Fruit fly (Drosophila melanogaster) whole organism, wandering third instar larva: ENCODE measurements around the gene CG15923.
A peak's percentile ranks its signal among the peaks of the same experiment; 100 is the strongest.

Experiments
- Abd-B ChIP-seq: fragments of >200 bp; optimal IDR thresholded peaks from 2 replicates; lab custom pipeline; 2017; ENCODE audit warnings: missing biosample characterization, missing genetic modification characterization
- CG9705 ChIP-seq: fragments of 200-800 bp; sonication (Bioruptor generic); optimal IDR thresholded peaks from 2 replicates; lab custom pipeline; 2018; ENCODE audit warnings: missing biosample characterization, mild to moderate bottlenecking, missing genetic modification characterization
- CrebA ChIP-seq: fragments of 200-800 bp; sonication (Bioruptor generic); optimal IDR thresholded peaks from 2 replicates; lab custom pipeline; 2016; ENCODE audit warnings: missing biosample characterization, mild to moderate bottlenecking, missing genetic modification characterization, borderline replicate concordance
- Dfd ChIP-seq: fragments of >200 bp; optimal IDR thresholded peaks from 2 replicates; lab custom pipeline; 2017; ENCODE audit warnings: missing biosample characterization, missing genetic modification characterization
- GATAd ChIP-seq: sonication (Bioruptor generic); optimal IDR thresholded peaks from 2 replicates; lab custom pipeline; 2016; ENCODE audit warnings: missing biosample characterization, missing genetic modification characterization
- HLH106 ChIP-seq: fragments of 200-800 bp; optimal IDR thresholded peaks from 3 replicates; lab custom pipeline; 2019; ENCODE audit warnings: missing biosample characterization, mild to moderate bottlenecking, missing genetic modification characterization, moderate library complexity
- Hr78 ChIP-seq: fragments of >200 bp; optimal IDR thresholded peaks from 2 replicates; lab custom pipeline; 2017; ENCODE audit warnings: missing biosample characterization, missing genetic modification characterization
- Hr83 ChIP-seq: fragments of 200-300 bp; sonication (Bioruptor generic); optimal IDR thresholded peaks from 2 replicates; lab custom pipeline; 2016; ENCODE audit warnings: missing biosample characterization, mild to moderate bottlenecking, missing genetic modification characterization, moderate library complexity; ENCODE audit not compliant: poor library complexity, severe bottlenecking
- Jra ChIP-seq: sonication (Bioruptor generic); optimal IDR thresholded peaks from 2 replicates; lab custom pipeline; 2016; ENCODE audit warnings: missing biosample characterization, missing genetic modification characterization
- Mio ChIP-seq: sonication (Bioruptor generic); optimal IDR thresholded peaks from 2 replicates; lab custom pipeline; 2016; ENCODE audit warnings: missing biosample characterization, missing genetic modification characterization
- Myc ChIP-seq: fragments of >200 bp; optimal IDR thresholded peaks from 2 replicates; lab custom pipeline; 2017
- N ChIP-seq: fragments of >200 bp; optimal IDR thresholded peaks from 2 replicates; lab custom pipeline; 2018; ENCODE audit warnings: missing biosample characterization, missing external identifiers, missing genetic modification characterization
- OdsH ChIP-seq: fragments of 200-800 bp; sonication (Bioruptor generic); optimal IDR thresholded peaks from 2 replicates; lab custom pipeline; 2016; ENCODE audit warnings: missing biosample characterization, mild to moderate bottlenecking, missing genetic modification characterization
- Rel ChIP-seq, 2 experiments: fragments of 200-800 bp; sonication (Bioruptor generic) in 1 of 2; optimal IDR thresholded peaks; 2 replicates in 1 of 2; 3 replicates in 1 of 2; lab custom pipeline; 2016 to 2019; ENCODE audit warnings: mild to moderate bottlenecking in 2 of 2, missing biosample characterization in 2 of 2, missing genetic modification characterization in 2 of 2, moderate library complexity in 1 of 2
- Vsx2 ChIP-seq: fragments of 200-300, 225-300 bp; sonication (Bioruptor generic); optimal IDR thresholded peaks from 2 replicates; lab custom pipeline; 2018; ENCODE audit warnings: missing biosample characterization, missing genetic modification characterization; ENCODE audit not compliant: partially characterized antibody
- br ChIP-seq: fragments of 200-800 bp; sonication (Bioruptor generic); optimal IDR thresholded peaks from 2 replicates; lab custom pipeline; 2016; ENCODE audit warnings: missing biosample characterization, missing genetic modification characterization
- brk ChIP-seq: fragments of 200-800 bp; sonication (Bioruptor generic); optimal IDR thresholded peaks from 2 replicates; lab custom pipeline; 2016; ENCODE audit warnings: missing biosample characterization, mild to moderate bottlenecking, missing genetic modification characterization
- dmrt93B ChIP-seq: fragments of 200-800 bp; sonication (Bioruptor generic); optimal IDR thresholded peaks from 2 replicates; lab custom pipeline; 2018; ENCODE audit warnings: missing biosample characterization, mild to moderate bottlenecking, missing genetic modification characterization
- dsf ChIP-seq: sonication (Bioruptor generic); optimal IDR thresholded peaks from 2 replicates; lab custom pipeline; 2016; ENCODE audit warnings: missing biosample characterization, missing genetic modification characterization, borderline replicate concordance
- fru ChIP-seq: fragments of 200-800 bp; sonication (Bioruptor generic); optimal IDR thresholded peaks from 3 replicates; lab custom pipeline; 2016; ENCODE audit warnings: missing biosample characterization, mild to moderate bottlenecking, missing genetic modification characterization
- h ChIP-seq: fragments of 200-800 bp; sonication (Bioruptor generic); optimal IDR thresholded peaks from 3 replicates; lab custom pipeline; 2016; ENCODE audit warnings: missing biosample characterization, mild to moderate bottlenecking, missing genetic modification characterization
- jim ChIP-seq: fragments of 175-275, 200-325 bp; sonication (Bioruptor generic); optimal IDR thresholded peaks from 2 replicates; lab custom pipeline; 2016; ENCODE audit warnings: missing biosample characterization, mild to moderate bottlenecking, missing genetic modification characterization
- lola ChIP-seq: fragments of >200 bp; optimal IDR thresholded peaks from 2 replicates; lab custom pipeline; 2017; ENCODE audit warnings: missing biosample characterization, missing genetic modification characterization
- pan ChIP-seq: fragments of >200 bp; optimal IDR thresholded peaks from 2 replicates; lab custom pipeline; 2017
- psq ChIP-seq: fragments of 200-800 bp; sonication (Bioruptor generic); optimal IDR thresholded peaks from 3 replicates; lab custom pipeline; 2017; ENCODE audit warnings: missing biosample characterization, mild to moderate bottlenecking, missing genetic modification characterization, moderate library complexity
- sv ChIP-seq: fragments of 200-800 bp; sonication (Bioruptor generic); optimal IDR thresholded peaks from 3 replicates; lab custom pipeline; 2016; ENCODE audit warnings: missing biosample characterization, missing genetic modification characterization
- usp ChIP-seq: fragments of >200 bp; optimal IDR thresholded peaks from 2 replicates; lab custom pipeline; 2017; ENCODE audit warnings: missing biosample characterization, missing genetic modification characterization
- woc ChIP-seq: sonication (Bioruptor generic); optimal IDR thresholded peaks from 2 replicates; lab custom pipeline; 2016; ENCODE audit warnings: missing biosample characterization, mild to moderate bottlenecking, missing genetic modification characterization

The CG15923 gene

DNA sequence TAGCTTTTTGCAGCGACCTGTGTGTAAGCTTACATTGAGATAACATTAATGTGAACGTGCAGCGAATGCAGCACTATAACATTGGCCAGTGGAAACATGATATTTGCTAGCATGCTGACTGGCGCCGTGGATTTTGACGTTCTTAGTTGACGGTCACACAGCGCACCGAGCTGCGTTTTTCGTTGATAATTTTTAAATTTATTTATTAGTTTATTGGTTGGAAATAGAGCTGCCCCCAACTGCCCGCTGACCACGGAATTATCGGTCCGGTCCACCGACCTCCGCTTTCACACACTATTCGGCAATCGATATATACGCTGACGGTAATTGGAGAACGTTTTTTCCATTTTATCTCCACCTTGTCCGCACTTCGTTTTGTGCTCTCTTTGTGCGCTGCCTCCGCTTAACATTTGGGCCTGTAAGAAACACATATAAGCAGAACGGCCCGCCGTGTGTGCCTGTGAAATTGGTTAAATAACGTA, 5.1 kb upstream of the CG15923 start, which contains the start of gene H:
H (plus strand) TSS at position 134 of the 482 bp plus-strand sequence.
- TF ChIP-seq N (GFP tag; lab: Kevin White, UChicago) (peak; percentile 94), Hr78 (GFP tag; lab: Kevin White, UChicago) (peak; percentile 60), psq (peak; percentile 77), sv (GFP tag; lab: Kevin White, UChicago) (no peak), Abd-B (GFP tag; lab: Kevin White, UChicago) (peak; percentile 49)

- TF ChIP-seq Dfd (peak; percentile 62), usp (GFP tag; lab: Kevin White, UChicago) (no peak)
Observed at dm6 chr3R:20618947-20619346, 2.2 kb upstream of the CG15923 start.

DNA sequence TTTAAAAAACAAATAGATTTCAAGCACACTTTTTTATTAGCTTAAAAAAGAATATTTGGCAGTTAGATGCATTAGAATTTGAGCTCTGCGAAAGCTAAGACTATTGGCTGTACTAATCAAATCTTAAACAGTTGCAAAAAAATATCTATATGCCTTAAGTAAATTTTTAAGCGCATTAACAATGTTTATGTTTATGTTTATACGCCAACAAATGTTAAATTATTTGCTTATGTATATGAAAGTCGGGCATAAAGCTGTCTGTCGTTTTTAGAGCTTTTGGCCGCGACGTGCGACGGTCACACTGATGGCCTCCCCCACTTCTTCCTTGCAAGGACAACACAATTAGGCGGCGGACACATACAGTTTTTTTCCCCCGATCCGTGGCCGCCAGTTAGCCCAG, 882 bp upstream of the CG15923 start, which contains the start of gene CG5466:
CG5466 (plus strand) TSS at position 301 of the 400 bp plus-strand sequence.
- TF ChIP-seq lola (GFP tag; lab: Kevin White, UChicago) (no peak), N (GFP tag; lab: Kevin White, UChicago) (no peak), dsf (GFP tag; lab: Kevin White, UChicago) (no peak), Dfd (no peak), h (GFP tag; lab: Kevin White, UChicago) (no peak), br (GFP tag; lab: Kevin White, UChicago) (no peak), Vsx2 (no peak), Jra (GFP tag; lab: Kevin White, UChicago) (no peak), CG9705 (GFP tag; lab: Kevin White, UChicago) (no peak), pan (lab: Kevin White, UChicago) (no peak), brk (GFP tag; lab: Kevin White, UChicago) (no peak), woc (GFP tag; lab: Kevin White, UChicago) (no peak), Hr83 (GFP tag; lab: Kevin White, UChicago) (no peak), GATAd (GFP tag; lab: Kevin White, UChicago) (no peak), Hr78 (GFP tag; lab: Kevin White, UChicago) (no peak), OdsH (no peak), fru (GFP tag; lab: Kevin White, UChicago) (no peak)

DNA sequence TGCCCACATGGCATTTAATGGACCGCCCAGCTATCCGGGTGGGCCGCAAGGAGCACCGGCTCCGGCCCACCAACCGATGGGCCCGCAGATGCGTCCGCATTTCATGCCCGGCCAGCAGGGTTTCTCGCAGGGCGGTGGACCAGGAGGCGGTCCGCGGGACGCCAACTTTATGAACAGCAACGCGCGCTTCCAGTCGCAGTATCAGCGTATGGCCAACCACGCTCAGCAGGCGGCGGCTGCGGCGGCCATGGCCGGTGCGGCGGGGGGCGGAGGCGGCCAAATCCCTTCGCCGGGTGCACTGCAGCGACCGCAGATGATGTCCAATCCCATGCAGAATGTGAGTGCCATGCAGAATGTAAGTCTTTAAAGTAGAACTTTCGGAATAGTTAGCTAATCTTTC, 8.5 kb downstream of the CG15923 start:
- TF ChIP-seq fru (GFP tag; lab: Kevin White, UChicago) (no peak), Vsx2 (no peak), HLH106 (tag; lab: Kevin White, UChicago) (no peak), N (GFP tag; lab: Kevin White, UChicago) (no peak), Mio (GFP tag; lab: Kevin White, UChicago) (no peak), CrebA (no peak), Dfd (peak; percentile 96)

DNA sequence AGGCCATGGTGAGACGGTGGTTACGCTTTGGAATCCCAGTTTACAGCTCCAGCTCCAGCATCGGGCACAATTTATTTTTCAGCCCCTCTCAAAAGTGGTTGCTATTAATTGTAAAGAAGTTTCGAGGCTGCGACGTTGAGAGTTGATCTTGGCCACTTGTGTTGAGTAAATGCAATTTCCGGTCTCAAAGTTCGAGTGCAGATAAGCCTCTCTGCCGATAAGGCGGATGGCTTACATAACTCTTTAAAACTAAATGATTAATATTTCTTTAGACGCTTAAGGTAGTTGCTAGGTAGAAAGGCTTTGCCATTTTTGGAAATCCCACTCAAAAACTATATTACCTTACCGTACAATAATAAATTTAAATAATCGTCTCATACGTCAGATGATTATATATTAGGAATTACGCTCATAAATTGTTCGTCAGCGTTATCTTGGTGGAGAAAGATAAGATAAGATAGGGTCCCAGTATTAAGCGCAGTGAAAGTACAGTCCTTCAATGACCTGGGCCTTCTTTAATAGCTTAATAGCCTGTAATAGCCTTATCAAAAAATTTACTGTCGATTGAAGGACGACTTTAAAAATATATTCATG, 11.0 kb downstream of the CG15923 start:
- TF ChIP-seq jim (GFP tag; lab: Kevin White, UChicago) (no peak), CrebA (no peak), Hr83 (GFP tag; lab: Kevin White, UChicago) (no peak)

DNA sequence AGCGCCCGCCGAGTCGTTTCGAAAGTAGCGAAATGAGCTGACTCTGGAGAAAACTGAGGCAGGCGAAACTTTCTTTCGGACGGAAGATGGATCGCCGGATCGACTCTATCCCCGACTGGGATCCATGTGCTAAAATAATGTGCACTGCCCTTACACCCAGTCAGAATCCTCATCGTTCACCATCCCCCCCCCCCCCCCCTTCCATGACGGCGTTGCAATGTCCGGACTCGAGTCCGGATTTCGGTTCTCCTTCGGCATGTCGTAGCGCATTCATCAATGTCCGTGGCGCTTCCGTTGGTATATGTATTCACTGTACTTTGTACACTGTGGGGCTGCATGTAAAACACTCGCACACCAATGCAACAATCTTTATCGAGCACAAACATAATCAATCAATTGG, 11.6 kb downstream of the CG15923 start:
- TF ChIP-seq Jra (GFP tag; lab: Kevin White, UChicago) (no peak), CrebA (no peak), dmrt93B (no peak), Dfd (peak; percentile 92)
- TF ChIP-seq, all 38 proteins: peak for 1

dm6 chr3R:20604078-20604477, 12.6 kb downstream of the CG15923 start:
- TF ChIP-seq br (GFP tag; lab: Kevin White, UChicago) (no peak), Hr78 (GFP tag; lab: Kevin White, UChicago) (no peak), psq (no peak), Rel (GFP tag; optimal IDR thresholded peaks at IDR 0.05; lab: Kevin White, UChicago) (no peak), Rel (tag; optimal IDR thresholded peaks at IDR 0.05; lab: Kevin White, UChicago) (no peak), Abd-B (GFP tag; lab: Kevin White, UChicago) (no peak), lola (GFP tag; lab: Kevin White, UChicago) (no peak), Myc (lab: Kevin White, UChicago) (no peak)
